Worm (Caenorhabditis elegans) whole organism, young adult: Measurements from ENCODE around the gene nrf-6.

Experiments
- B0261.1 ChIP-seq: sonication (generic microtip); optimal IDR thresholded peaks from 2 replicates; lab custom pipeline; 2016; ENCODE audit warnings: mild to moderate bottlenecking, missing genetic modification characterization, moderate library complexity, missing compliant biosample characterization
- C06A6.2 ChIP-seq: fragments of 200-800 bp; sonication (Bioruptor generic); conservative IDR thresholded peaks from 2 replicates; pipeline ENCODE4 v1.3.6; 2022; ENCODE audit warnings: missing genetic modification characterization, missing compliant biosample characterization
- F33H1.4 ChIP-seq: fragments of 200-800 bp; sonication (Bioruptor generic); IDR thresholded peaks from 2 replicates; pipeline ENCODE4 v1.3.6; 2022; ENCODE audit warnings: missing genetic modification reagents, missing genetic modification characterization, missing compliant biosample characterization
- F37B4.10 ChIP-seq: fragments of 200-800 bp; sonication (Bioruptor generic); IDR thresholded peaks from 2 replicates; pipeline ENCODE4 v1.3.6; 2022; ENCODE audit warnings: missing genetic modification characterization, missing compliant biosample characterization
- F52B5.7 ChIP-seq: sonication (generic microtip); optimal IDR thresholded peaks from 2 replicates; lab custom pipeline; 2016; ENCODE audit warnings: mild to moderate bottlenecking, missing genetic modification characterization, missing compliant biosample characterization
- F55B11.4 ChIP-seq: sonication (generic microtip); optimal IDR thresholded peaks from 2 replicates; lab custom pipeline; 2016; ENCODE audit warnings: missing compliant biosample characterization, missing genetic modification characterization, borderline replicate concordance; ENCODE audit not compliant: insufficient read depth
- F57C9.4 ChIP-seq: sonication (generic microtip); optimal IDR thresholded peaks from 2 replicates; lab custom pipeline; 2017; ENCODE audit warnings: mild to moderate bottlenecking, missing genetic modification characterization, missing compliant biosample characterization
- Y79H2A.3 ChIP-seq: fragments of 200-800 bp; sonication (Bioruptor generic); conservative IDR thresholded peaks from 2 replicates; pipeline ENCODE4 v1.3.6; 2022; ENCODE audit warnings: missing genetic modification reagents, missing genetic modification characterization, missing compliant biosample characterization
- akir-1 ChIP-seq: fragments of 200-800 bp; sonication (Bioruptor generic); optimal IDR thresholded peaks from 2 replicates; lab custom pipeline; 2018; ENCODE audit warnings: mild to moderate bottlenecking, missing genetic modification characterization, moderate library complexity, missing compliant biosample characterization
- aptf-2 ChIP-seq: fragments of 200-800 bp; sonication (Bioruptor generic); conservative IDR thresholded peaks from 2 replicates; pipeline ENCODE4 v1.3.6; 2022; ENCODE audit warnings: missing genetic modification reagents, missing genetic modification characterization, missing compliant biosample characterization
- aptf-3 ChIP-seq: fragments of 200-800 bp; sonication (Bioruptor generic); IDR thresholded peaks from 2 replicates; pipeline ENCODE4 v1.3.6; 2022; ENCODE audit warnings: missing genetic modification characterization, missing compliant biosample characterization
- athp-1 ChIP-seq: sonication (generic microtip); optimal IDR thresholded peaks from 2 replicates; lab custom pipeline; 2017; ENCODE audit warnings: mild to moderate bottlenecking, missing genetic modification characterization, missing compliant biosample characterization
- bed-1 ChIP-seq: fragments of 200-800 bp; sonication (Bioruptor generic); IDR thresholded peaks from 2 replicates; pipeline ENCODE4 v1.3.6; 2022; ENCODE audit warnings: missing genetic modification reagents, missing genetic modification characterization, missing compliant biosample characterization
- bed-2 ChIP-seq: fragments of 200-800 bp; sonication (Bioruptor generic); IDR thresholded peaks from 2 replicates; pipeline ENCODE4 v1.3.6; 2022; ENCODE audit warnings: missing genetic modification reagents, missing genetic modification characterization, missing compliant biosample characterization
- cebp-1 ChIP-seq, 2 experiments: fragments of 200-800 bp in 1 of 2; sonication (Bioruptor generic) in 1 of 2; sonication (generic microtip) in 1 of 2; IDR thresholded peaks in 1 of 2; optimal IDR thresholded peaks in 1 of 2; 2 replicates each; pipeline versions ENCODE4 v1.3.6 to Lab custom; 2017 to 2022; ENCODE audit warnings: missing compliant biosample characterization in 2 of 2, missing genetic modification characterization in 2 of 2, mild to moderate bottlenecking in 1 of 2, missing genetic modification reagents in 1 of 2, moderate library complexity in 1 of 2
- cebp-2 ChIP-seq: fragments of 200-800 bp; sonication (Bioruptor generic); IDR thresholded peaks from 2 replicates; pipeline ENCODE4 v1.3.6; 2022; ENCODE audit warnings: missing genetic modification characterization, missing compliant biosample characterization
- ceh-40 ChIP-seq: fragments of 200-800 bp; sonication (Bioruptor generic); IDR thresholded peaks from 2 replicates; pipeline ENCODE4 v1.3.6; 2022; ENCODE audit warnings: missing genetic modification characterization, missing compliant biosample characterization
- ceh-58 ChIP-seq: fragments of 200-800 bp; sonication (Bioruptor generic); IDR thresholded peaks from 2 replicates; pipeline ENCODE4 v1.3.6; 2022; ENCODE audit warnings: missing genetic modification characterization, missing compliant biosample characterization
- dpff-1 ChIP-seq: sonication (generic microtip); optimal IDR thresholded peaks from 2 replicates; lab custom pipeline; 2017; ENCODE audit warnings: mild to moderate bottlenecking, missing genetic modification characterization, missing compliant biosample characterization
- efl-1 ChIP-seq: fragments of 150-350 bp; optimal IDR thresholded peaks from 2 replicates; lab custom pipeline; 2014; ENCODE audit warnings: missing biosample characterization, missing genetic modification reagents, missing genetic modification characterization
- egrh-3 ChIP-seq: fragments of 200-800 bp; sonication (Bioruptor generic); IDR thresholded peaks from 2 replicates; pipeline ENCODE4 v1.3.6; 2022; ENCODE audit warnings: missing genetic modification reagents, missing genetic modification characterization, missing compliant biosample characterization
- fkh-3 ChIP-seq: sonication (generic microtip); optimal IDR thresholded peaks from 2 replicates; lab custom pipeline; 2016; ENCODE audit warnings: mild to moderate bottlenecking, missing genetic modification characterization, missing compliant biosample characterization
- him-1 ChIP-seq: sonication (generic microtip); optimal IDR thresholded peaks from 2 replicates; lab custom pipeline; 2016; ENCODE audit warnings: missing genotype, missing genetic modification reagents, missing genetic modification characterization, missing compliant biosample characterization
- lin-54 ChIP-seq: fragments of 200-800 bp; sonication (Bioruptor generic); optimal IDR thresholded peaks from 2 replicates; lab custom pipeline; 2018; ENCODE audit warnings: mild to moderate bottlenecking, missing genetic modification characterization, missing compliant biosample characterization
- lsl-1 ChIP-seq: fragments of 200-800 bp; sonication (Bioruptor generic); optimal IDR thresholded peaks from 2 replicates; lab custom pipeline; 2018; ENCODE audit warnings: mild to moderate bottlenecking, missing genetic modification characterization, moderate library complexity, missing compliant biosample characterization
- madf-6 ChIP-seq: fragments of 200-800 bp; sonication (Bioruptor generic); IDR thresholded peaks from 2 replicates; pipeline ENCODE4 v1.3.6; 2022; ENCODE audit warnings: missing genetic modification reagents, missing genetic modification characterization, missing compliant biosample characterization
- madf-8 ChIP-seq: fragments of 200-800 bp; sonication (Bioruptor generic); conservative IDR thresholded peaks from 2 replicates; pipeline ENCODE4 v1.3.6; 2022; ENCODE audit warnings: missing genetic modification reagents, missing genetic modification characterization, missing compliant biosample characterization
- mel-28 ChIP-seq: sonication (generic microtip); optimal IDR thresholded peaks from 2 replicates; lab custom pipeline; 2016; ENCODE audit warnings: borderline replicate concordance, mild to moderate bottlenecking, missing genetic modification characterization, missing compliant biosample characterization
- mes-4 ChIP-seq: sonication (generic microtip); optimal IDR thresholded peaks from 2 replicates; lab custom pipeline; 2016; ENCODE audit warnings: missing genotype, missing genetic modification characterization, missing compliant biosample characterization
- nhr-80 ChIP-seq: sonication (generic microtip); optimal IDR thresholded peaks from 2 replicates; lab custom pipeline; 2016; ENCODE audit warnings: missing genetic modification characterization, missing compliant biosample characterization
- repo-1 ChIP-seq: sonication (generic microtip); optimal IDR thresholded peaks from 2 replicates; lab custom pipeline; 2017; ENCODE audit warnings: mild to moderate bottlenecking, missing genetic modification characterization, missing compliant biosample characterization
- rpc-1 ChIP-seq, 2 experiments: fragments of 150-350 bp in 1 of 2; sonication (generic microtip) in 1 of 2; optimal IDR thresholded peaks; 2 replicates each; lab custom pipeline; 2014 to 2018; ENCODE audit warnings: missing biosample characterization in 1 of 2, missing genetic modification characterization in 1 of 2, missing genetic modification reagents in 1 of 2, missing genotype in 1 of 2
- snpc-1.1 ChIP-seq: sonication (generic microtip); optimal IDR thresholded peaks from 2 replicates; lab custom pipeline; 2017; ENCODE audit warnings: missing genetic modification characterization, mild to moderate bottlenecking, missing compliant biosample characterization, antibody characterized with exemption, moderate library complexity, missing genotype, missing genetic modification reagents; ENCODE audit not compliant: insufficient read depth
- snpc-1.3 ChIP-seq: sonication (generic microtip); optimal IDR thresholded peaks from 2 replicates; lab custom pipeline; 2017; ENCODE audit warnings: missing genetic modification characterization, mild to moderate bottlenecking, missing compliant biosample characterization, antibody characterized with exemption, moderate library complexity, missing genotype, missing genetic modification reagents; ENCODE audit not compliant: insufficient read depth
- somi-1 ChIP-seq: fragments of 200-800 bp; sonication (Bioruptor generic); optimal IDR thresholded peaks from 2 replicates; lab custom pipeline; 2018; ENCODE audit warnings: mild to moderate bottlenecking, missing genetic modification characterization, missing compliant biosample characterization
- tbx-9 ChIP-seq: sonication (generic microtip); optimal IDR thresholded peaks from 2 replicates; lab custom pipeline; 2016; ENCODE audit warnings: borderline replicate concordance, missing genetic modification characterization, inconsistent platforms, missing compliant biosample characterization
- tlf-1 ChIP-seq: fragments of 200-800 bp; sonication (Bioruptor generic); optimal IDR thresholded peaks from 2 replicates; lab custom pipeline; 2018; ENCODE audit warnings: mild to moderate bottlenecking, missing genetic modification characterization, missing compliant biosample characterization
- xnd-1 ChIP-seq: sonication (generic microtip); optimal IDR thresholded peaks from 2 replicates; lab custom pipeline; 2016; ENCODE audit warnings: missing genotype, missing genetic modification reagents, missing genetic modification characterization, missing compliant biosample characterization
- zim-3 ChIP-seq: sonication (generic microtip); optimal IDR thresholded peaks from 2 replicates; lab custom pipeline; 2017; ENCODE audit warnings: mild to moderate bottlenecking, missing genetic modification characterization, moderate library complexity, missing compliant biosample characterization
- ztf-3 ChIP-seq: fragments of 200-800 bp; sonication (Bioruptor generic); optimal IDR thresholded peaks from 2 replicates; lab custom pipeline; 2018; ENCODE audit warnings: mild to moderate bottlenecking, missing genetic modification characterization, missing compliant biosample characterization

The nrf-6 gene

DNA sequence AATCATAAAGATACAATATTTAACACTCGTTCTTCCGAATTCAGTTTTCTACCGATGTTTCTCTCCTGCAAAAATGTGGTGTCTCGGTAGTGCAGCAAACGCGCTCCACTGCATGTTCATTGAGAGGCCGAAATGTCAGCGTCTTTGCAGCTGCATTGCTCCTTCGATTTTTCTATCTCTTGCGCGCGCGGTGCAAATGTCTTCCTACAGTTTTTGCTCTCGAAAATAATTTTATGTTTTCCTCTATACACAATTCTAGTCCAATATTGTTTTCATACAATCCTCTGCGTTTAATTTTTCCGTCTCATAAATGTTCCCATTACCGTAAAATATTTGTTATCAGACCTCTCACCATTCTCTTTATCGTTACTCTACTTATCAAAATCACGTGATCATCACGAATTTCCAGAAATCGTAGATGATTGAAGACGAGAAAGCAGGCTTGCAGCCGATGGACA, 29.9 kb upstream of the nrf-6 start, which contains the start of gene ufd-2 (continued):
- TF ChIP-seq dpff-1 (tag; lab: Kevin White, UChicago): no peak
- TF ChIP-seq snpc-1.3: no peak
- peak; percentile 87 for TF ChIP-seq nhr-80 (tag; lab: Kevin White, UChicago)
- no peak for TF ChIP-seq aptf-2 (GFP tag; lab: Robert Waterston, UW)
- TF ChIP-seq cebp-1 (GFP tag; IDR thresholded peaks at IDR 0.05; lab: Robert Waterston, UW): no peak
- no peak for TF ChIP-seq cebp-1 (tag; optimal IDR thresholded peaks at IDR 0.05; lab: Kevin White, UChicago)
- TF ChIP-seq bed-2 (GFP tag; lab: Robert Waterston, UW): peak; percentile 73
- TF ChIP-seq F57C9.4 (tag; lab: Kevin White, UChicago): no peak
- TF ChIP-seq madf-6 (GFP tag; lab: Robert Waterston, UW): no peak
- TF ChIP-seq, all 124 proteins: peak for 26

DNA sequence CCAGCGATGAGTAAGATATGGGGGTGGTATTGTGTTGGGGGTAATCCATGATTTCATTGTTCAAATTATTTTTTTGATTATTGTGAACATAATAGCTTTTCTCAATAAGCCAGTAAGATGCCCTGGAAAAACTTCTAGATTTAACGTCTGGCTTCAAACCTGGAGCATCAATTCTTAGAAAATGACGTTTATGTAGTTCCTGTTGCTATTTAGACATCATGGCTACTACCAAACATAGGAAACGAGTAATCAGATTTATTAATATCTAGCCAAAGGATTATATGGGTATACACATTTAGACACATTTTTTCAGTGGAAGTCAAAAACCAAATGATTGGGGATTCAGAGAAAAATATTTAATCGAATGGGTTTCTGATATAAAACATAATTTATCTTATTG, 27.0 kb upstream of the nrf-6 start:
- TF ChIP-seq cebp-2 (GFP tag; lab: Robert Waterston, UW) (no peak), F33H1.4 (GFP tag; lab: Robert Waterston, UW) (no peak), akir-1 (GFP tag; lab: Kevin White, UChicago) (no peak), ceh-58 (no peak), ceh-40 (GFP tag; lab: Robert Waterston, UW) (no peak), lin-54 (GFP tag; lab: Kevin White, UChicago) (no peak), zim-3 (tag; lab: Kevin White, UChicago) (no peak), tlf-1 (no peak), madf-6 (GFP tag; lab: Robert Waterston, UW) (no peak), aptf-3 (GFP tag; lab: Robert Waterston, UW) (no peak), Y79H2A.3 (no peak), bed-1 (no peak), rpc-1 (optimal IDR thresholded peaks at IDR 0.05; lab: Kevin White, UChicago) (no peak), rpc-1 (tag; optimal IDR thresholded peaks at IDR 0.05; lab: Kevin White, UChicago) (no peak), madf-8 (GFP tag; lab: Robert Waterston, UW) (no peak), snpc-1.1 (tag; lab: Kevin White, UChicago) (no peak), F52B5.7 (tag; lab: Kevin White, UChicago) (no peak), repo-1 (tag; lab: Kevin White, UChicago) (no peak), C06A6.2 (GFP tag; lab: Robert Waterston, UW) (no peak), him-1 (tag; lab: Kevin White, UChicago) (no peak)

ce11 chrII:8058769-8059168, 26.3 kb upstream of the nrf-6 start, which contains the start of gene T05H10.8:
T05H10.8 (plus strand) TSS chrII:8059069.
- TF ChIP-seq mes-4 (tag; lab: Kevin White, UChicago) (no peak), mel-28 (tag; lab: Kevin White, UChicago) (no peak), athp-1 (tag; lab: Kevin White, UChicago) (no peak), efl-1 (GFP tag; lab: Kevin White, UChicago) (no peak), egrh-3 (GFP tag; lab: Robert Waterston, UW) (no peak), ztf-3 (GFP tag; lab: Kevin White, UChicago) (no peak), fkh-3 (tag; lab: Kevin White, UChicago) (no peak), xnd-1 (tag; lab: Kevin White, UChicago) (no peak), tbx-9 (no peak), somi-1 (GFP tag; lab: Kevin White, UChicago) (no peak), F37B4.10 (GFP tag; lab: Robert Waterston, UW) (no peak), F55B11.4 (tag; lab: Kevin White, UChicago) (no peak), B0261.1 (no peak), lsl-1 (no peak)
